Worm (Caenorhabditis elegans) whole organism, early embryonic: ENCODE measurements around the gene sra-4.

Experiments
- ama-1 ChIP-seq: fragments of 150-350 bp; optimal IDR thresholded peaks from 2 replicates; lab custom pipeline; 2014
- ceh-13 ChIP-seq: fragments of 200-800 bp; sonication (Bioruptor generic); optimal IDR thresholded peaks from 2 replicates; lab custom pipeline; 2018; ENCODE audit warnings: mild to moderate bottlenecking, missing genetic modification characterization, missing compliant biosample characterization

ce11 chrII:9573412-9573811 lies 30.7 kb upstream of the sra-4 start:
- TF ChIP-seq ceh-13 (GFP tag; lab: Kevin White, UChicago) (no peak), ama-1 (lab: Kevin White, UChicago) (no peak)
